Fruit fly (Drosophila melanogaster): ENCODE results near the gene CG31917.

DNA sequence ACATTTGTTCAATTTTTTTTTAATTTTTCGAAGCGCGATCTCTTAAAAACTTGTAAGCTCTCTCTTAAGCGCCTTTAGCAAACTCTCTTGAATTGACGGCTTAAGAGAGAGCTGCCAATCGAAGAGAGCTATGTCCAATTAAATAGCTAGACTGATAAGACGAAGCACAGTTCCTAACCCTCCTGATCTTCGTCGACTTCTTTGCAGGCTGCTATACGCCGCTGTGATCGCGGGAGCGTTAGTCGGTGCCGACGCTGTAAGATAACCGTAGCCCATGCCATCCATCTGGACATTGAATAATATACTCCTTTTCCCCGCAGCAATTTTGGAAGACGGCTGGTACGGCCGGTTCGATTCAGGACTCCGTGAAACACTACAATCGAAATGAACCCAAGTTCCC, 19.9 kb upstream of the CG31917 start:
- TF ChIP-seq CG8478 (optimal IDR thresholded peaks at IDR 0.05) (no peak), CG3407 (GFP tag; optimal IDR thresholded peaks at IDR 0.05) (no peak), scrt (GFP tag; optimal IDR thresholded peaks at IDR 0.05) (no peak)

Measured in whole organism, embryonic.